Worm (Caenorhabditis elegans) whole organism, L4 larva: Measurements from ENCODE around the gene snx-1.

Source experiments
- R02D3.7 ChIP-seq: fragments of 150-350 bp; sonication (generic microtip); optimal IDR thresholded peaks from 3 replicates; lab custom pipeline; 2014; ENCODE audit warnings: missing biosample characterization, missing genetic modification characterization
- aly-2 ChIP-seq: sonication (generic microtip); optimal IDR thresholded peaks from 2 replicates; lab custom pipeline; 2018; ENCODE audit warnings: missing biosample characterization, missing genetic modification characterization
- ama-1 ChIP-seq: fragments of 150-350 bp; optimal IDR thresholded peaks from 2 replicates; lab custom pipeline; 2014; ENCODE audit warnings: inconsistent platforms, mixed read lengths
- ceh-28 ChIP-seq: fragments of 150-350 bp; optimal IDR thresholded peaks from 2 replicates; lab custom pipeline; 2014; ENCODE audit warnings: missing biosample characterization, missing genetic modification reagents, missing genetic modification characterization
- fkh-10 ChIP-seq: fragments of 150-350 bp; optimal IDR thresholded peaks from 2 replicates; lab custom pipeline; 2014; ENCODE audit warnings: missing biosample characterization, missing genetic modification reagents, missing genetic modification characterization
- lin-13 ChIP-seq: fragments of 150-350 bp; optimal IDR thresholded peaks from 2 replicates; lab custom pipeline; 2014; ENCODE audit warnings: missing biosample characterization, missing genetic modification reagents, missing genetic modification characterization
- mdl-1 ChIP-seq, 2 experiments: fragments of 150-350 bp in 1 of 2; sonication (generic microtip) in 1 of 2; optimal IDR thresholded peaks; 2 replicates each; lab custom pipeline; 2014 to 2017; ENCODE audit warnings: missing biosample characterization in 2 of 2, missing genetic modification characterization in 2 of 2
- pha-4 ChIP-seq, 2 experiments: fragments of 150-350 bp in 1 of 2; fragments of 200-800 bp in 1 of 2; sonication (Bioruptor generic) in 1 of 2; IDR thresholded peaks in 1 of 2; optimal IDR thresholded peaks in 1 of 2; 2 replicates each; pipeline versions ENCODE4 v1.3.6 to Lab custom; 2014 to 2022; ENCODE audit warnings: missing genetic modification characterization in 2 of 2, missing genetic modification reagents in 2 of 2, missing biosample characterization in 1 of 2, missing compliant biosample characterization in 1 of 2
- skn-1 ChIP-seq: fragments of 150-350 bp; optimal IDR thresholded peaks from 2 replicates; lab custom pipeline; 2014; ENCODE audit warnings: missing biosample characterization, missing genetic modification characterization
- snpc-4 ChIP-seq: fragments of 150-350 bp; optimal IDR thresholded peaks from 2 replicates; lab custom pipeline; 2014; ENCODE audit warnings: missing biosample characterization, missing genetic modification characterization

DNA sequence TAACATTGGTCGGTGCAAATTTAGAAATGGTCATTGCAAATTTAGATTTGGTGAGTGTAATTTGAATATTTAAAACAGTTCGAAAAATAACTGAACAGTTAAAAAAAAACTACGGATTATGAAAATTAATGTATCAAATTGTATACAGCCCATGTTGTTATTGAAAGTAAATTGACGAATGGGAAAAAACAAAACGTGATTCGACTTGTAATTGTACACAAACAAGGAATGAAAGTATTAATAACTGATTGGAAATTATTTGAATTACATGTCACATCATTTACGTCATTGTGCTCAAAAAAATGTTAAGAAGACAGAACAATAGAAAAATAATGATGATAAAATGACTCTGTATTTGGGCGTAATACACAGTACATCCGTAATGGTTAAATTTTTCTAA, 34.5 kb upstream of the snx-1 start:
- TF ChIP-seq lin-13 (GFP tag; lab: Kevin White, UChicago) (no peak), aly-2 (tag; lab: Kevin White, UChicago) (no peak), skn-1 (tag; lab: Kevin White, UChicago) (no peak), ceh-28 (no peak), mdl-1 (tag; optimal IDR thresholded peaks at IDR 0.05; lab: Kevin White, UChicago) (no peak), R02D3.7 (tag; lab: Kevin White, UChicago) (no peak), ama-1 (no peak), fkh-10 (no peak), snpc-4 (tag; lab: Kevin White, UChicago) (no peak), pha-4 (GFP tag; IDR thresholded peaks at IDR 0.05; lab: Robert Waterston, UW) (no peak), pha-4 (tag; optimal IDR thresholded peaks at IDR 0.05; lab: Kevin White, UChicago) (no peak)
